Worm (Caenorhabditis elegans): Measurements from ENCODE around the gene ugt-32.

The ugt-32 gene

DNA sequence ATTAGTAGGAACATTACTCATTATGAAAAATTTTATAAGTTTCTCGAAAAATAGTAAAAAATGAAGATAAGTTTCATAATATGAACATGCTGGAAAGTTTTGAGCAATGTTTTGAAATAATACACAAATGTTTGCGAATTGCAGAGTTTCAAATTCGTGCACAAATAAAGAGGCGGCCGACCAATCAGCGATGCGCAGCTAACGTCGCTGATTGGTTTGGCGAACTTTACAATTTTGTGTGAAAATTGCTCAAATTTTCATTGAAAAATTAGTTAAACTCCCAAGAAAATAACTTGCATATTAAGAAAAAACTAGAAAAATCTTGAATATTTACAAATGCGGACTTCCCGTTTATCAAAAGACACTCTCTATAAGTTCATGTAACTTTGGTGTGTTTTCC is 11.1 kb downstream of the ugt-32 start:
- no peak for TF ChIP-seq hlh-17 (GFP tag; optimal IDR thresholded peaks at IDR 0.05; ENCODE audit: borderline replicate concordance)
- TF ChIP-seq tlp-1 (tag; optimal IDR thresholded peaks at IDR 0.05): no peak
- no peak for TF ChIP-seq nhr-77 (tag; optimal IDR thresholded peaks at IDR 0.05)
- no peak for TF ChIP-seq nhr-84 (tag; optimal IDR thresholded peaks at IDR 0.05)
- no peak for TF ChIP-seq jun-1 (tag; optimal IDR thresholded peaks at IDR 0.05)
- no peak for TF ChIP-seq ceh-8 (GFP tag; optimal IDR thresholded peaks at IDR 0.05)
- TF ChIP-seq lin-14 (GFP tag; optimal IDR thresholded peaks at IDR 0.05): no peak
- TF ChIP-seq ztf-11 (tag; optimal IDR thresholded peaks at IDR 0.05): no peak
- TF ChIP-seq ceh-82 (tag; optimal IDR thresholded peaks at IDR 0.05): no peak
- no peak for TF ChIP-seq ces-1 (GFP tag; optimal IDR thresholded peaks at IDR 0.05)

DNA sequence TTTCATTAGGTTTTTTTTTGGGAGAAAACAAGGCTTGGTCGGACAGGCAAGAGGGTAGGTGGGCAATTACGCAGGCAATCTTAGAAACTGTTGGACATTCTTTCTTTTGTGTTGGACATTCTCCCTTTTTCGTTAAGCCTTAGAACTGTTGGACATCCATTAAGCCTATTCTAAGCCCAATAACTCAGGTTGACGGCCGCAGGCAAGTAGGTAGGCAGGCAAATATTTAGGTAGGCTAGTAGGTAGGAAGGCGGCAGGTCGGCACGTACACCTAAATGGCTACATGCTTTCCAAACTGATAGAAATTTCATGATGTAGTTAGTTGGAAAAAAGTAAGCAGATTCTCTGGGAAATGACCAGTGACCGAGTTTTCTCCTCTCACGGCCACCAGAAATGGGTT is 11.7 kb downstream of the ugt-32 start:
- TF ChIP-seq tlp-1 (tag; optimal IDR thresholded peaks at IDR 0.05): no peak
- no peak for TF ChIP-seq jun-1 (tag; optimal IDR thresholded peaks at IDR 0.05)
- no peak for TF ChIP-seq nhr-76 (tag; optimal IDR thresholded peaks at IDR 0.05)
- no peak for TF ChIP-seq aly-2 (tag; optimal IDR thresholded peaks at IDR 0.05)

ce11 chrV:3831616-3832015 is 12.2 kb downstream of the ugt-32 start, which contains the start of gene H10D18.5:
TSS of gene H10D18.5 (minus strand) at chrV:3831716.
- TF ChIP-seq nhr-85 (tag) (peak; percentile 17), fkh-8 (tag; optimal IDR thresholded peaks at IDR 0.05) (no peak)

DNA sequence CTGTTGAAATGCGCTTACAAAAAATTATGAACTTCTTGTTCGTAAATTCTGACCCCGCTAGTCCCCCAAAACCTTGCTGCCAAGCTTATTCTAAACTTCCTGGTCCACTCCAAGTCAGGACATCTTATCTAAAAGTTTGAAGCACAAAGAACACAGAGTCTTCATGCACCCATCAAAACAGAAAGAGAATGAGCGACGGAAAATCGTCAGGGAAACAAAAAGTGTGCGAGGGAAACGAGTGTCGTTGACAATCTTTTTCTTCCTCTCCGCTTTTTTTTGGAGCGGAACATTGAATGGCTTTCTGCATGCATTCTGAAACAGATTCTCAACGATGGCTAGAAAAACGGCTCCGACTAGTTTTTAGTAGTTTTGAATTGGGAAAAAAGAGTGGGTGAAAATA is 18.6 kb downstream of the ugt-32 start:
- no peak for TF ChIP-seq sptf-1 (tag; optimal IDR thresholded peaks at IDR 0.05)
- TF ChIP-seq unc-30 (tag; optimal IDR thresholded peaks at IDR 0.05): no peak
- TF ChIP-seq ceh-88 (GFP tag; IDR thresholded peaks at IDR 0.05): no peak
- no peak for TF ChIP-seq aha-1 (tag; optimal IDR thresholded peaks at IDR 0.05)
- no peak for TF ChIP-seq rnt-1 (tag; optimal IDR thresholded peaks at IDR 0.05)
- TF ChIP-seq ets-5 (GFP tag; IDR thresholded peaks at IDR 0.05): no peak
- no peak for TF ChIP-seq elt-3 (tag; optimal IDR thresholded peaks at IDR 0.05)
- TF ChIP-seq tlp-1 (tag; optimal IDR thresholded peaks at IDR 0.05): no peak

ce11 chrV:3820875-3821274 is 22.9 kb downstream of the ugt-32 start:
- peak; percentile 91 for TF ChIP-seq dsc-1 (tag; optimal IDR thresholded peaks at IDR 0.05)
- no peak for TF ChIP-seq dpl-1 (GFP tag; optimal IDR thresholded peaks at IDR 0.05)
- no peak for TF ChIP-seq F16B12.6 (tag; optimal IDR thresholded peaks at IDR 0.05)
- TF ChIP-seq unc-30 (tag; optimal IDR thresholded peaks at IDR 0.05): no peak
- TF ChIP-seq nhr-85 (tag): peak; percentile 15
- no peak for TF ChIP-seq zip-4 (GFP tag; optimal IDR thresholded peaks at IDR 0.05)
- no peak for TF ChIP-seq vab-15 (tag; optimal IDR thresholded peaks at IDR 0.05)
- no peak for TF ChIP-seq isw-1 (GFP tag; IDR thresholded peaks at IDR 0.05)
- TF ChIP-seq ceh-90 (tag; optimal IDR thresholded peaks at IDR 0.05): no peak
- no peak for TF ChIP-seq lin-14 (GFP tag; optimal IDR thresholded peaks at IDR 0.05)
- peak; percentile 88 for TF ChIP-seq fkh-4 (tag; optimal IDR thresholded peaks at IDR 0.05; ENCODE audit: borderline replicate concordance)

ce11 chrV:3814938-3815337 is 28.9 kb downstream of the ugt-32 start, which contains the start of gene H10D18.1:
TSS of gene H10D18.1 (plus strand) at chrV:3815214.
- TF ChIP-seq snu-23 (GFP tag; optimal IDR thresholded peaks at IDR 0.05): peak; percentile 7
- no peak for TF ChIP-seq grh-1 (GFP tag; IDR thresholded peaks at IDR 0.05)
- TF ChIP-seq fos-1 (tag; optimal IDR thresholded peaks at IDR 0.05): peak; percentile 5
- peak; percentile 67 for TF ChIP-seq lin-14 (GFP tag; optimal IDR thresholded peaks at IDR 0.05)
- peak; percentile 43 for TF ChIP-seq pax-3 (tag; optimal IDR thresholded peaks at IDR 0.05)
- no peak for TF ChIP-seq lin-13 (GFP tag; optimal IDR thresholded peaks at IDR 0.05)
- TF ChIP-seq swsn-7 (tag; optimal IDR thresholded peaks at IDR 0.05): peak; percentile 7
- peak; percentile 77 for TF ChIP-seq dsc-1 (tag; optimal IDR thresholded peaks at IDR 0.05)
- no peak for TF ChIP-seq aly-2 (tag; optimal IDR thresholded peaks at IDR 0.05)
- TF ChIP-seq nhr-85 (tag): no peak
- peak; percentile 83 for TF ChIP-seq fkh-8 (tag; optimal IDR thresholded peaks at IDR 0.05)
- TF ChIP-seq hlh-17 (GFP tag; optimal IDR thresholded peaks at IDR 0.05; ENCODE audit: borderline replicate concordance): no peak
- TF ChIP-seq unc-86 (tag; optimal IDR thresholded peaks at IDR 0.05): peak; percentile 20
- TF ChIP-seq C34B4.2 (tag; optimal IDR thresholded peaks at IDR 0.05): no peak
- peak; percentile 48 for TF ChIP-seq nhr-47 (tag; optimal IDR thresholded peaks at IDR 0.05)
- TF ChIP-seq blmp-1 (tag; optimal IDR thresholded peaks at IDR 0.05): no peak
- no peak for TF ChIP-seq pqm-1 (tag; optimal IDR thresholded peaks at IDR 0.05)
- TF ChIP-seq egl-13 (tag; optimal IDR thresholded peaks at IDR 0.05): peak; percentile 43
- TF ChIP-seq ceh-8 (GFP tag; optimal IDR thresholded peaks at IDR 0.05): no peak
- TF ChIP-seq nhr-71 (tag; optimal IDR thresholded peaks at IDR 0.05): peak; percentile 51
- TF ChIP-seq lin-15B (tag; optimal IDR thresholded peaks at IDR 0.05): no peak
